Fruit fly (Drosophila melanogaster) whole organism, embryonic: ENCODE results near the gene CG6431.

Source experiments
- Asciz ChIP-seq: fragments of 200-800 bp; sonication (Bioruptor generic); optimal IDR thresholded peaks from 2 replicates; lab custom pipeline; 2017; ENCODE audit warnings: missing biosample characterization, mild to moderate bottlenecking, missing genetic modification characterization, missing genetic modification reagents
- BtbVII ChIP-seq: fragments of 200-800 bp; sonication (Bioruptor generic); optimal IDR thresholded peaks from 3 replicates; lab custom pipeline; 2017; ENCODE audit warnings: missing biosample characterization, mild to moderate bottlenecking, missing genetic modification characterization
- CG1024 ChIP-seq: fragments of 200-800 bp; sonication (Bioruptor generic); IDR thresholded peaks from 2 replicates; pipeline ENCODE4 v1.3.6; 2022; ENCODE audit warnings: missing biosample characterization, missing genetic modification characterization
- CG10543 ChIP-seq: fragments of 200-800 bp; sonication (Bioruptor generic); optimal IDR thresholded peaks from 3 replicates; lab custom pipeline; 2017; ENCODE audit warnings: missing biosample characterization, mild to moderate bottlenecking, missing genetic modification characterization, moderate library complexity
- CG14860 ChIP-seq: fragments of 200-800 bp; sonication (Bioruptor generic); IDR thresholded peaks from 3 replicates; pipeline ENCODE4 v1.3.6; 2022; ENCODE audit warnings: missing biosample characterization, missing genetic modification characterization; ENCODE audit not compliant: partially characterized antibody
- CG15601 ChIP-seq: fragments of 200-800 bp; sonication (Bioruptor generic); optimal IDR thresholded peaks from 3 replicates; lab custom pipeline; 2019; ENCODE audit warnings: missing biosample characterization, mild to moderate bottlenecking, missing genetic modification characterization, moderate library complexity
- CG17802 ChIP-seq: fragments of 200-800 bp; sonication (Bioruptor generic); optimal IDR thresholded peaks from 2 replicates; lab custom pipeline; 2018; ENCODE audit warnings: missing biosample characterization, mild to moderate bottlenecking, missing genetic modification characterization, moderate library complexity
- CG2202 ChIP-seq: fragments of 200-800 bp; sonication (Bioruptor generic); optimal IDR thresholded peaks from 2 replicates; lab custom pipeline; 2018; ENCODE audit warnings: missing biosample characterization, mild to moderate bottlenecking, missing genetic modification characterization
- CG3163 ChIP-seq: fragments of 200-800 bp; sonication (Bioruptor generic); optimal IDR thresholded peaks from 3 replicates; lab custom pipeline; 2016; ENCODE audit warnings: missing biosample characterization, missing genetic modification characterization
- CG32532 ChIP-seq: fragments of 200-800 bp; sonication (Bioruptor generic); IDR thresholded peaks from 2 replicates; pipeline ENCODE4 v1.3.6; 2022; ENCODE audit warnings: missing biosample characterization, missing genetic modification characterization
- CG34422 ChIP-seq: fragments of 200-800 bp; sonication (Bioruptor generic); IDR thresholded peaks from 3 replicates; pipeline ENCODE4 v1.3.6; 2022; ENCODE audit warnings: missing biosample characterization, missing genetic modification characterization
- CG4360 ChIP-seq: fragments of 200-800 bp; sonication (Bioruptor generic); IDR thresholded peaks from 2 replicates; pipeline ENCODE4 v1.3.6; 2022; ENCODE audit warnings: missing biosample characterization, missing genetic modification characterization
- CG4730 ChIP-seq: fragments of 200-800 bp; sonication (Bioruptor generic); IDR thresholded peaks from 2 replicates; pipeline ENCODE4 v1.3.6; 2022; ENCODE audit warnings: missing biosample characterization, missing genetic modification characterization
- CG4854 ChIP-seq: fragments of 200-800 bp; sonication (Bioruptor generic); optimal IDR thresholded peaks from 2 replicates; lab custom pipeline; 2016; ENCODE audit warnings: missing biosample characterization, missing genetic modification characterization, inconsistent platforms
- CG6683 ChIP-seq: fragments of 200-800 bp; sonication (Bioruptor generic); optimal IDR thresholded peaks from 2 replicates; lab custom pipeline; 2017; ENCODE audit warnings: missing biosample characterization, mild to moderate bottlenecking, missing genetic modification characterization, missing genetic modification reagents
- CG6689 ChIP-seq: fragments of 200-800 bp; sonication (Bioruptor generic); IDR thresholded peaks from 2 replicates; pipeline ENCODE4 v1.3.6; 2022; ENCODE audit warnings: missing biosample characterization, missing genetic modification characterization
- CG9727 ChIP-seq: fragments of 200-800 bp; sonication (Bioruptor generic); optimal IDR thresholded peaks from 3 replicates; lab custom pipeline; 2017; ENCODE audit warnings: missing biosample characterization, mild to moderate bottlenecking, missing genetic modification characterization
- CHES-1-like ChIP-seq: fragments of 200-800 bp; sonication (Bioruptor generic); optimal IDR thresholded peaks from 2 replicates; lab custom pipeline; 2016; ENCODE audit warnings: missing biosample characterization, missing genetic modification characterization
- CTCF ChIP-seq: fragments of 200-800 bp; sonication (Bioruptor generic); optimal IDR thresholded peaks from 2 replicates; lab custom pipeline; 2017; ENCODE audit warnings: missing biosample characterization, mild to moderate bottlenecking, missing genetic modification characterization, moderate library complexity
- Dbx ChIP-seq: fragments of 200-800 bp; sonication (Bioruptor generic); IDR thresholded peaks from 3 replicates; pipeline ENCODE4 v1.3.6; 2022; ENCODE audit warnings: missing biosample characterization, missing genetic modification characterization
- Deaf1 ChIP-seq: fragments of 200-800 bp; optimal IDR thresholded peaks from 3 replicates; lab custom pipeline; 2019; ENCODE audit warnings: missing biosample characterization, mild to moderate bottlenecking, missing genetic modification characterization, moderate library complexity
- Dll ChIP-seq: fragments of 200-800 bp; sonication (Bioruptor generic); IDR thresholded peaks from 4 replicates; pipeline ENCODE4 v1.3.6; 2022; ENCODE audit warnings: missing biosample characterization, missing genetic modification characterization; ENCODE audit not compliant: partially characterized antibody
- E2f1 ChIP-seq: fragments of 200-800 bp; sonication (Bioruptor generic); IDR thresholded peaks from 2 replicates; pipeline ENCODE4 v1.3.6; 2022; ENCODE audit warnings: missing biosample characterization, missing genetic modification characterization
- Ets65A ChIP-seq: fragments of 200-800 bp; sonication (Bioruptor generic); peaks from one replicate; lab custom pipeline; 2016; ENCODE audit warnings: missing biosample characterization, missing genetic modification characterization
- Fer1 ChIP-seq: fragments of 200-800 bp; sonication (Bioruptor generic); optimal IDR thresholded peaks from 2 replicates; lab custom pipeline; 2017; ENCODE audit warnings: missing biosample characterization, mild to moderate bottlenecking, missing genetic modification characterization
- Oaz ChIP-seq: fragments of 200-800 bp; sonication (Bioruptor generic); IDR thresholded peaks from 2 replicates; pipeline ENCODE4 v1.3.6; 2022; ENCODE audit warnings: missing biosample characterization, missing genetic modification characterization
- Ravus ChIP-seq: fragments of 200-800 bp; sonication (Bioruptor generic); IDR thresholded peaks from 2 replicates; pipeline ENCODE4 v1.3.6; 2022; ENCODE audit warnings: missing biosample characterization, missing genetic modification characterization
- abd-A ChIP-seq: fragments of 200-800 bp; sonication (Bioruptor generic); optimal IDR thresholded peaks from 3 replicates; lab custom pipeline; 2019; ENCODE audit warnings: missing biosample characterization, mild to moderate bottlenecking, missing genetic modification characterization, moderate library complexity
- ac ChIP-seq: fragments of 200-800 bp; sonication (Bioruptor generic); optimal IDR thresholded peaks from 3 replicates; lab custom pipeline; 2017; ENCODE audit warnings: missing biosample characterization, mild to moderate bottlenecking, missing genetic modification characterization
- bab2 ChIP-seq: fragments of 200-800 bp; sonication (Bioruptor generic); optimal IDR thresholded peaks from 2 replicates; lab custom pipeline; 2016; ENCODE audit warnings: missing biosample characterization, missing genetic modification characterization
- bbx ChIP-seq: fragments of 200-800 bp; sonication (Bioruptor generic); IDR thresholded peaks from 2 replicates; pipeline ENCODE4 v1.3.6; 2022; ENCODE audit warnings: missing biosample characterization, missing genetic modification characterization; ENCODE audit not compliant: partially characterized antibody
- bcd ChIP-seq: fragments of 200-800 bp; sonication (Bioruptor generic); optimal IDR thresholded peaks from 2 replicates; lab custom pipeline; 2017; ENCODE audit warnings: missing biosample characterization, mild to moderate bottlenecking, missing genetic modification characterization
- bowl ChIP-seq: fragments of 200-800 bp; sonication (Bioruptor generic); IDR thresholded peaks from 2 replicates; pipeline ENCODE4 v1.3.6; 2022; ENCODE audit warnings: missing biosample characterization, missing genetic modification characterization
- dati ChIP-seq: fragments of 200-800 bp; sonication (Bioruptor generic); IDR thresholded peaks from 2 replicates; pipeline ENCODE4 v1.3.6; 2022; ENCODE audit warnings: missing biosample characterization, missing genetic modification characterization
- dpn ChIP-seq, 2 experiments: fragments of 200-800 bp; sonication (Bioruptor generic); optimal IDR thresholded peaks; 3 replicates each; lab custom pipeline; 2016; ENCODE audit warnings: missing biosample characterization in 2 of 2, missing genetic modification characterization in 2 of 2
- exex ChIP-seq: fragments of 200-800 bp; sonication (Bioruptor generic); optimal IDR thresholded peaks from 4 replicates; lab custom pipeline; 2018; ENCODE audit warnings: missing biosample characterization, mild to moderate bottlenecking, missing genetic modification characterization, moderate library complexity
- gcm2 ChIP-seq: fragments of 200-800 bp; sonication (Bioruptor generic); optimal IDR thresholded peaks from 2 replicates; lab custom pipeline; 2016; ENCODE audit warnings: missing biosample characterization, missing genetic modification characterization
- gt ChIP-seq: fragments of 200-800 bp; sonication (Bioruptor generic); IDR thresholded peaks from 2 replicates; pipeline ENCODE4 v1.3.6; 2022; ENCODE audit warnings: missing biosample characterization, missing genetic modification characterization
- hkb ChIP-seq, 2 experiments: fragments of 200-800 bp in 1 of 2; fragments of >200 bp in 1 of 2; sonication (Bioruptor generic) in 1 of 2; IDR thresholded peaks in 1 of 2; optimal IDR thresholded peaks in 1 of 2; 2 replicates each; pipeline versions ENCODE4 v1.3.6 to Lab custom; 2017 to 2022; ENCODE audit warnings: missing biosample characterization in 1 of 2, missing genetic modification characterization in 1 of 2
- hth ChIP-seq: fragments of >200 bp; optimal IDR thresholded peaks from 2 replicates; lab custom pipeline; 2017; ENCODE audit warnings: inconsistent platforms
- jing ChIP-seq: fragments of 200-800 bp; sonication (Bioruptor generic); optimal IDR thresholded peaks from 2 replicates; lab custom pipeline; 2018; ENCODE audit warnings: missing biosample characterization, mild to moderate bottlenecking, missing genetic modification characterization
- jumu ChIP-seq: fragments of 200-800 bp; sonication (Bioruptor generic); optimal IDR thresholded peaks from 3 replicates; lab custom pipeline; 2016; ENCODE audit warnings: missing biosample characterization, missing genetic modification characterization
- nerfin-1 ChIP-seq: fragments of 200-800 bp; sonication (Bioruptor generic); optimal IDR thresholded peaks from 3 replicates; lab custom pipeline; 2019; ENCODE audit warnings: missing biosample characterization, mild to moderate bottlenecking, missing genetic modification characterization, moderate library complexity
- nmo ChIP-seq: fragments of 200-800 bp; sonication (Bioruptor generic); optimal IDR thresholded peaks from 2 replicates; lab custom pipeline; 2018; ENCODE audit warnings: missing biosample characterization, mild to moderate bottlenecking, missing genetic modification characterization, moderate library complexity
- nom ChIP-seq: fragments of 200-800 bp; sonication (Bioruptor generic); optimal IDR thresholded peaks from 2 replicates; lab custom pipeline; 2017; ENCODE audit warnings: missing biosample characterization, missing genetic modification characterization, mild to moderate bottlenecking, moderate library complexity, missing genetic modification reagents
- phol ChIP-seq: fragments of 200-800 bp; sonication (Bioruptor generic); optimal IDR thresholded peaks from 3 replicates; lab custom pipeline; 2018; ENCODE audit warnings: missing biosample characterization, mild to moderate bottlenecking, missing genetic modification characterization, moderate library complexity
- pros ChIP-seq: fragments of 200-800 bp; sonication (Bioruptor generic); optimal IDR thresholded peaks from 3 replicates; lab custom pipeline; 2019; ENCODE audit warnings: missing biosample characterization, mild to moderate bottlenecking, missing genetic modification characterization, moderate library complexity
- psq ChIP-seq: fragments of 200-800 bp; sonication (Bioruptor generic); optimal IDR thresholded peaks from 2 replicates; lab custom pipeline; 2017; ENCODE audit warnings: missing biosample characterization, missing genetic modification characterization
- schlank ChIP-seq: fragments of 200-800 bp; sonication (Bioruptor generic); optimal IDR thresholded peaks from 2 replicates; lab custom pipeline; 2018; ENCODE audit warnings: missing biosample characterization, mild to moderate bottlenecking, missing genetic modification characterization
- scrt ChIP-seq: fragments of 200-800 bp; sonication (Bioruptor generic); optimal IDR thresholded peaks from 2 replicates; lab custom pipeline; 2018; ENCODE audit warnings: missing biosample characterization, mild to moderate bottlenecking, missing genetic modification characterization, moderate library complexity
- tna ChIP-seq: fragments of 200-800 bp; sonication (Bioruptor generic); IDR thresholded peaks from 2 replicates; pipeline ENCODE4 v1.3.6; 2022; ENCODE audit warnings: missing biosample characterization, missing genetic modification characterization; ENCODE audit not compliant: partially characterized antibody

CG6431 gene

DNA sequence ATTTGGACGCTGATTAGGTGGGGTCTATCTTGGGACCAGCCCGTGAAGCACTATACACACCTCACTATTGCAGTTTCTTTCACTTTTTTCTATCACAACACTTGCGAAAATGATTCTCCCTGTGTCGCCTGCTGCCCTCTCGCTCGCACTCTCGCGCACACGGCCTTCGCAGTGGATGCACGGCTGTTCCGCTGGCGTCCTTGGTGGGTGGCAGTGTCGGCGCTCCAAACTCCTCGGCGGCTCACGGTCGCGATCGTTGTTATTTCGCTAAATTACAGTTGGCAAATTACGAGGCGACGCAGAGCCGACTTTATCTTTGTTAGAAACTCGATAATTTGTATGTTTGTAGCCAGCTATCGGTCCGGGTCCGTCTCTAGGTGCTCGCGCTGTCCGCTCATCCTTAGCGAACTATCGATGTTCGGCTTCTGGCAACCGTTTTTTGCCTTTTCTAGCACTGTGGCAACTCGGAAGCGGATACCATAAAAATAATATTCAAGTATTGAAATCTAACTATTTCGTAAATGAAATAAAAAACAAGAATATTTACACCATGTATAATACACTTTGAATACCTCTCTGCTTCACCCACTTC, 43.7 kb downstream of the CG6431 start, which contains the start of gene Ubc2 (continued):
- no peak for TF ChIP-seq gt (GFP tag; lab: Robert Waterston, UW)
- no peak for TF ChIP-seq nerfin-1
- no peak for TF ChIP-seq Asciz (GFP tag; lab: Kevin White, UChicago)
- peak; percentile 63 for TF ChIP-seq CG14860
- no peak for TF ChIP-seq schlank (tag; lab: Kevin White, UChicago)
- TF ChIP-seq bcd (GFP tag; lab: Kevin White, UChicago): no peak
- no peak for TF ChIP-seq CG9727 (GFP tag; lab: Kevin White, UChicago)
- TF ChIP-seq CG6683 (GFP tag; lab: Kevin White, UChicago): no peak
- peak; percentile 46; the same call in 1 of the 3 replicates for TF ChIP-seq CG34422 (GFP tag; lab: Robert Waterston, UW)
- TF ChIP-seq ac (GFP tag; lab: Kevin White, UChicago): no peak
- TF ChIP-seq dpn (GFP tag; optimal IDR thresholded peaks at IDR 0.05; lab: Kevin White, UChicago): peak in 1 of 2 experiments; percentile 47
- peak; percentile 52 for TF ChIP-seq nmo (GFP tag; lab: Kevin White, UChicago)
- no peak for TF ChIP-seq bowl (GFP tag; lab: Robert Waterston, UW)
- no peak for TF ChIP-seq CG6689
- TF ChIP-seq abd-A: no peak
- TF ChIP-seq phol (tag; lab: Kevin White, UChicago): peak; percentile 34
- TF ChIP-seq Dll (GFP tag; lab: Robert Waterston, UW): peak; percentile 79
- peak; percentile 8 for TF ChIP-seq CG4854
- no peak for TF ChIP-seq CG4360
- no peak for TF ChIP-seq hkb (optimal IDR thresholded peaks at IDR 0.05; lab: Kevin White, UChicago)
- TF ChIP-seq hkb (GFP tag; IDR thresholded peaks at IDR 0.05; lab: Robert Waterston, UW): no peak
- TF ChIP-seq CG10543 (GFP tag; lab: Kevin White, UChicago): no peak
- TF ChIP-seq tna: peak; percentile 75
- TF ChIP-seq CHES-1-like (GFP tag; lab: Kevin White, UChicago): peak; percentile 33
- TF ChIP-seq nom (GFP tag; lab: Kevin White, UChicago): no peak
- no peak for TF ChIP-seq exex (tag; lab: Kevin White, UChicago)
- no peak for TF ChIP-seq jing (GFP tag; lab: Kevin White, UChicago)
- peak; percentile 16 for TF ChIP-seq jumu (GFP tag; lab: Kevin White, UChicago)
- TF ChIP-seq hth (lab: Kevin White, UChicago): no peak
- no peak for TF ChIP-seq psq (GFP tag; lab: Kevin White, UChicago)
- no peak for TF ChIP-seq E2f1
- TF ChIP-seq CG2202: no peak
- no peak for TF ChIP-seq CTCF
- no peak for TF ChIP-seq dati (GFP tag; lab: Robert Waterston, UW)
- TF ChIP-seq bab2 (GFP tag; lab: Kevin White, UChicago): peak; percentile 7
- no peak for TF ChIP-seq CG15601 (tag; lab: Kevin White, UChicago)
- 0 out of 3 replicates have a peak, but pooled peaks have one; percentile 22 for TF ChIP-seq Dbx (GFP tag; lab: Robert Waterston, UW)
- no peak for TF ChIP-seq BtbVII
- TF ChIP-seq Ets65A: no peak
- no peak for TF ChIP-seq scrt (GFP tag; lab: Kevin White, UChicago)
- TF ChIP-seq CG17802 (tag; lab: Kevin White, UChicago): no peak
- TF ChIP-seq CG4730 (GFP tag; lab: Robert Waterston, UW): no peak
- TF ChIP-seq Deaf1: no peak
- peak; percentile 12 for TF ChIP-seq Fer1 (GFP tag; lab: Kevin White, UChicago)
- TF ChIP-seq Ravus (GFP tag; lab: Robert Waterston, UW): no peak
- no peak for TF ChIP-seq CG3163 (GFP tag; lab: Kevin White, UChicago)
- peak; percentile 79 for TF ChIP-seq bbx
- TF ChIP-seq CG32532 (GFP tag; lab: Robert Waterston, UW): peak; percentile 49
- no peak for TF ChIP-seq Oaz
- TF ChIP-seq gcm2 (GFP tag; lab: Kevin White, UChicago): no peak
- TF ChIP-seq pros (GFP tag; lab: Kevin White, UChicago): no peak
- TF ChIP-seq CG1024 (GFP tag; lab: Robert Waterston, UW): no peak
